Fruit fly (Drosophila melanogaster) ovary, adult (tissue): ENCODE data around the gene Glut1.

Source experiments
- CG17801 ChIP-seq: fragments of 200-800 bp; optimal IDR thresholded peaks from 2 replicates; lab custom pipeline; 2019; ENCODE audit warnings: missing biosample characterization, mild to moderate bottlenecking, missing genetic modification characterization, moderate library complexity; ENCODE audit not compliant: partially characterized antibody

Glut1 gene

DNA sequence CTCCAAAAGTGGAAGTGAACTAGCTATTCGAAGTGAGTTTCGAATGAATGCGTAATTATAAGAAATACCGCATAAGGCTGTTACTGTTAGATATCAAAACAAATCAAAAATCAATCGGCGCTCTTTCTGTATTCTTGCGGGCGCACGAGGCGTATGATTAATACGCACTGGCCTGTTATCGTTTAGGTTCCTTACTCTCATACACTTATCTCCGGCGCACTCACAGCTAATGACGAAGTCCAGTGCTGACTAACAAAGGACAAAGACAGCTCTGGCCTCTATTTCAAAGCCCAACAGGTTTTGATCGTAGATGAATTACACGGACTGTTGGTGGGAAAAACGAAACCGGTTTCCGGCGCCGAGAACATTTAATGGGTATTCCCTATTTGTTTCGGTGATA, 92.0 kb downstream of the Glut1 start:
- TF ChIP-seq CG17801 (GFP tag; lab: Kevin White, UChicago), result no peak

DNA sequence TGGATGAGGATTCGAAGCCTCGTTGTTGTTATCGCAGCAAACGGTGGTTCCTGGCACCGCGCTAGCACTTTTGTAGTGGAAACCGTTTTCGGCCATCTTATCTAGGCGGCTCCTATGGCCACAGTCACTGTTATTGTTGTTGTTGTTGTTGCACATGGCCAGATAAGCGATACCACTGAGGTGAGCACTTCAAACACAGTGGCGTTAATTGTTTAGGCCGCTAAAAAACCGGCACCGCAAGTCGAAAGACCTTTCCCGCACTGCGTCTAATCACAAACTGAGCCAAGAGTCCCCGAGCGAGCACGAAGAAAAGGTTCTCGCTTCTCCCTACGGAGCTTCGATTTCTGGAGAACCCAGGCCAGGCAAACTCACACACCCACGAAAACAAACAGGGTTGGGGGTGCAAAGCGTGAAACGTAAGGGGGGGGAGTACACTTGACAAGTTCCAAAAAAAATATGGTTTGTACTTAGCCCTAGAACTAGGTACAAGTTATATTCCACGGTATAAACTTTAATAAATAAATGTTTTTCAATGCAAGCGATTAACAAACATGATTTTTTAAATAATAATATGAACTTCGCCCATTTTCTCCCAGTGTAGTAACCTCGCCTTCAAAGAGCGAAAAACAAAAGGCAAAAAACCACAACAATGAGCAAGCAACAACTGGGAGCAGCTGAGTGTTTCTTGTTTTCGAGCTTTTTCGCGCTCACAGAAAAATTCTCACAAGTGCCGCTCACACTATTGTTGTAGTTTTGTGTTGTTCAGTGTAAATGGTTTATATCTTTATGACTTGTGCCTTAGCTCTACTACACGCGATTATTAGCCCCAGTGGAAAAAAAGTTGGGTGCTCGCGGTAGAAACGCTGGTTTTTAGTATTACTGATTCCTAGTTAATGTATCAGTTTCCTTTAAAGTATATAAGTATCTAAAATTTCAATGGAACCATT, 93.9 kb downstream of the Glut1 start:
- no peak for TF ChIP-seq CG17801 (GFP tag; lab: Kevin White, UChicago)

DNA sequence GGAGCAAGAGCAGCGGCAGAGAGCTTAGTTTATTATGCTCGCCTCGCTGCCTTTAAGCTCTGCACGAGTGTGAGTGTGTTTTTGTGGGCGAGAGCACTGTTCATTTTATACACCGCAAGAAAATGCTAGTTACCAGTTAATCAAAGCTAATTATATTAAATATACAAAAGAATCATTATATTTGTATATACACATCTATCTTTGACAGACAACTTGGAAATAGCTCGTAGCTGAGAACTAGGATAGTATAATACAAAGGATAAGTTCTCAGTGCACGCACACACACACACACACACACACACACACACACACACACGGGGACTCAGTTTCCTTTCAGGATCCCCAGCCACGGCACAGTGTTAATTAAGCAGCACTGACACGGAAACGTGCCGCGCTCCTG, 97.1 kb downstream of the Glut1 start:
- TF ChIP-seq CG17801 (GFP tag; lab: Kevin White, UChicago), result no peak

DNA sequence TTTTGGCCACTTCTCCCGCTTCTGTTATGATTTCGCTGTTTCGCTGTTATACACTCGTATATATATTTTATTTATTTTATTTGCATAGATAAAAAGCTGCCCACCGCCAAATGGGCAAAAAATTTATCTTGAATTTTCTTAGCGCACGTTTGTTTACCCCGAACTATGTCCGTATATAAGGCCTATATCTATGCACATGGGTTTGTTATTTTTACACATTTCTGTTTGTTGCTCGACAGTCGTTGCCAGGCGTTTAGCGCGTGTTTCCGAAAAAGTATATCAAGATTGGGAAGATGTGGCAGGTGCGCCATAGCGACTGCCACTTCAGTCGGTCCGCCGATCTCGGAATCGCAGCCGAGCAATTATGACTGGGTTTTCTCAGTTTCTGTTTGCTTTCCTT, 106.0 kb downstream of the Glut1 start:
- TF ChIP-seq CG17801 (GFP tag; lab: Kevin White, UChicago), result no peak

DNA sequence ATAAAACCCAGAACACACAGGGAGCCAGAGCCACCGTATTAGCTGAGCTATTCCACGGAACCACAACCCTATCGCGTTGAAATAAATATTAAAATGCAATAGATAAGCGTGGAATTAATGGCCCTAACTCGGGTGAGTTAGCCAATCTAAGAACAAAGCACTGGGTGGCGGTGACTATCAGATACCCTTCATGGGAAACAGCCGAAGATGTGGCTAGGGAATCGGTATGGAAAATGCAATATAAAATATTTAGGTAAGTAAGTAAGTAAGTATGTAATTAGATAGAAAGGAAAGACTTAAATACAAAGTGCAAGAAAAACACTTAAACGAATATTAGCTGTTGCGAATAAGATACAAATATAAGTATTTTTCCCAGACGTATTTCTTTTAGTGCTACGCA, 107.8 kb downstream of the Glut1 start:
- no peak for TF ChIP-seq CG17801 (GFP tag; lab: Kevin White, UChicago)

DNA sequence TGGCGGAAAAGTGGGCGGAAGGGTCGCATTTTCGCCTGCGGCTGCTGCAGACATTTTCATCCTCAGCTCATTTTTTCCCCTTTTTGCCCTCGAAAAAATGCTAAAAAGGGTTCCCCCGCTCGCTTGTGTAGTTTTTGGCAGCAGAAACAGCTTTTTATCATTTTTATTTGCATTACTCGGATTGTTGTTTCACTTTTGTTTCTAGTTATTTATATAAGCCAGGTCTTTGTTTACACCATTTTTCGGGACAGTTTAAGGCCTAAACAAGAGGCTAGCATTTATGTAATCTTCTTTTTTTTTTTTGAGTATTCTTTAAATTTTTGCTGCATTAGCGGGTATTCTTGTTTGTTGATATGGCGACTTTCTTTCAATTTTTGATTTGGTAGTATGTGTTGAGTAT, 108.3 kb downstream of the Glut1 start:
- no peak for TF ChIP-seq CG17801 (GFP tag; lab: Kevin White, UChicago)

DNA sequence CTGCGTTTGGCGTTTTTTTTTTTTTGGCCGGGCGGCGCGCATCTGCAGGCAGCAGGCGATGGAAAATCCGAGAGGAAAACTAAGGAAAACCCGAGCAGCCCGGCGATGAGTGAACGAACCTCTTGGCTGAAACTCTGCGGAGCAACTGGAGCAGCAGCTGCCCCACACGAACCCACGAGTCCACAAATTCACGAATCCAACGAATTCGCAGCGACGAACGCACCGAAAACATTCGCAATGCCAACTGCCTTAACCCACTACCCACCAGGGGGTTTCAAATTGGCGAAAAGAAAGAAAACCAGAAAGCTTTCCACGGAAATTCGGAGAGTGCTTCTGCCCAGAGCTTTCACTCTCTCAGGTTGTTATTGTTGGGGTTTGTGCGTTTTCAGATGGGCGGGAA, 108.9 kb downstream of the Glut1 start:
- TF ChIP-seq CG17801 (GFP tag; lab: Kevin White, UChicago), result no peak

DNA sequence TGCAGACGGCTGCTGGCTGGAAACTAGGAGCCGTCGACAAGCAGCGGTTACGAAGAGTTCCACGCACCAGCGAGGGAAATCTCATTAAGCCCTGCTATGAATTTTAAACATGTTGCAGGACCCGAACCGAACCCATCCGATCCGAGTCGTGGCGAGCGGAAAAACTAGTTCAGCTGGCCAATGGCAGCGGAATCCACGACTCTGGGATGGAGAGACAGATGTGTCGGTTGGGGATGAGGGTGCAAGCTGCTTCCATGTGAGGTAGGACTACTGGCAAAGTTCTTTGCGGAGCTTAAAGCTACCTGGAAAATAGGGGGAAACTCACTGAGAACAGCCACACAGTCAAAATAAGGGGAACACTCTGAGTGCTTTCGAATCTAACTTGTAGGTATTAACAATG, 109.9 kb downstream of the Glut1 start:
- no peak for TF ChIP-seq CG17801 (GFP tag; lab: Kevin White, UChicago)

DNA sequence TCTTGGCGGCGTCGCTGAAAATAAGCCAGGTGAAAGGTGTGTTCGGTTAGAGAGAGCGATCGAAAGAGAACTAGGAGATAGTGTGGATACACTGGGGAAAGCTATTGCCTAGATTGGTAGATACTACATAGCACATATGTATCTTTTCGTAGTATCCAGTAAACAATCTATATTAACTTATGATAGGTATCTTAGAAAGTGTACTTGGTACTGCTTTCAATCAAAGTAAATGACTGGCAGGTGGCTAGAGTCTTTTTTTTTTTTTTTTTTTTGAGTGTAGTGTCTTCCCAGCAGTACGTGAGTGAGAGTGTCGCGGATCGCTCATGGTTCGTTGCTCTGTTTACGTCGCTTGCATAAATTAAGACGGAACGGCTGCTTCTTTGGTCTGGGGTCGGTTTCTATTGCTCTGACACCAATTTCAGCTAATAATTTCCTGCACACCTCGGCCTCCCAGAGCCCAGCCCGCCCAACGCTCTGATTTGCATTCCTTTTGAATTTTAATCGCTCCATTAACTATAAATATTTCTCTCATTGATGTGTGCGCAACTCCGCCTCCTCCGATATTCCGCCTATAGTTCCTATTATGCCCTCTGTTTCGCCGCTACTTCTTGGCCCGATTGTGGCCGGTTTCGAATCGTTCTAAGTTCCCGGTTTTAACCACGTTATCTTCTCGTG, 115.9 kb downstream of the Glut1 start:
- no peak for TF ChIP-seq CG17801 (GFP tag; lab: Kevin White, UChicago)

DNA sequence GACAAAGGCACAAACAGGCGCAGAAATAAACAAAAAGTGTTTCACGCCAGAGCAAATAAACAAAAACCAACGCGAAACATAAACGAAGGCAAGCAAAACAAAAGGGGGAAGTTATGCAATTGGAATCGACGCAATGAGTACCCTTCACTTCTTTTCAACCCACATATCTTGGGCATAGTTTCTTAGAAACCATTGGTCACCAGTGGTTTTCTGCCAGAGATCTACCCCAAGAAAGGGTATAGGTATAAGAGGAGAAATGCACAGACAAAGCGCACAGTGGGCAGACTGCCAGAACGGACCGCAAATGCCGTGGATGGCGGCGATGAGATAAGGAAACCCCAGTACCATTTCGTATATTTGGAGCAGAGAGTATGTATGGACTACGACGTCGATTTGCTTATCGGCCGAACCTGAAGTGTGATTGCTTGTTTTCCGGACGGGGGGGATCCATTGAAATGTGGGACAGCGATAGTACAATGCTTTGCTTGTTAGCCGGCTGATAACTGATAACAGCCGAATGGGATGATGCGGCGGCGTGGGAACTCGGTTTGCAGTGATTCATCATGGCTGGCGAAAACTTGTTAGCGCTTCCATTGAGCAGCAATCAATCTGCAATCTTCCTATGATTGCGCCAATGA, 117.2 kb downstream of the Glut1 start:
- TF ChIP-seq CG17801 (GFP tag; lab: Kevin White, UChicago), result no peak

DNA sequence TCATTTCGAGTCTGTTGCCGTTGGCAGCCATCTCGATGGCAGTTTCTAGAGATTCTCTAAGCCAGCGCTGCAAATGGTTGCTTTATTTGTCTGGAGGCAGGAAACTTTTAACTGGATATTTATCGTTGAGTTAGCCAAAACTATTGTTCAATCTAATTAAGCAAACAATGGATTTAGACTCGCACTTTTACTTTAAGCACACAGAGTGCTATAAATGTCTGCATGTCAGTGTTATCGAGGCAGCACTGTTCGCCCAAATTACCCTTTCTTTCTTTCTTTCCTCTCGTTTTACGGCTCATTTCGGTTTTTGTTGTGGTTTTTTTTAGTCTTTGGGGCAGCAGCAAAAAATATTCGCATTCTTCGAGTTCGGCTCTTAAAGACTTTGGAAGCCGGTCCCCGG, 117.8 kb downstream of the Glut1 start:
- no peak for TF ChIP-seq CG17801 (GFP tag; lab: Kevin White, UChicago)

DNA sequence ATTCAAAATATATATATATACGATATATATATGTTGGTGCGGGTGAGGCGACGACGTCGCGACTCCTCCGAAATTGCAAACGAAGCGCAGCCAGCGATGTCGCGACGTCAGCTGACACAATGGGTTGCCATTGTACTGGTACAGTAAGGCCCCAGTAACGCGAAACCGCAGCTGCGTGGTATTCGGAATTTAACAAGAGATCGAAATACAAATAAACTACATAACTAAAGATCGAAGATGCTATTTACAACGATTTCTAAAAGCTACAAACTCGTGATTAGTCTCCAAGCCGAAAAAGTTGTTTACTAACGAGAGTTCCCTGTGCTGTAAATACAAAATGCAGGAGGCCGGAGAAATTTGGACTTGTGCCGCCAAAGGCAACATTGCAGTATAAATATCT, 118.7 kb downstream of the Glut1 start:
- TF ChIP-seq CG17801 (GFP tag; lab: Kevin White, UChicago), result peak; percentile 86

DNA sequence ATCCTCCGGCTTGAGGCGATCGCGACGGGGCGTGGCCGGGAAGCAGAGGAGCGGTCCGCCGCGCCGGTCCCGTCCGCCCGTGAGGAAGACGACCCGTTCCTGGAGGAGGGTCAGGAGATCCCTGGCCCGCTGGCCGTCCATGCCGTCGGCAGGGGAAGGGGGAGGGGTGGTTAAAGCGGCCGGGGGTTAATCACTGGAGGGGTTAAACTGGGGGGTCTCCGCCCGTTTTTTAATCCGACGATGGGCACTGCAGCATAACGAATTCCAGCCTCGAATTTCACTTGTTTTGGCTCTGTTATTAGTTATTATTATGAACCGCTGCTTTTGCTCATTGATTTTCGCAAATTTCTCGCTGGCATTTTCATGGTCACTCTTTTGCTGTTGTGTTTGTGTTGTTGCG, 119.8 kb downstream of the Glut1 start:
- no peak for TF ChIP-seq CG17801 (GFP tag; lab: Kevin White, UChicago)

DNA sequence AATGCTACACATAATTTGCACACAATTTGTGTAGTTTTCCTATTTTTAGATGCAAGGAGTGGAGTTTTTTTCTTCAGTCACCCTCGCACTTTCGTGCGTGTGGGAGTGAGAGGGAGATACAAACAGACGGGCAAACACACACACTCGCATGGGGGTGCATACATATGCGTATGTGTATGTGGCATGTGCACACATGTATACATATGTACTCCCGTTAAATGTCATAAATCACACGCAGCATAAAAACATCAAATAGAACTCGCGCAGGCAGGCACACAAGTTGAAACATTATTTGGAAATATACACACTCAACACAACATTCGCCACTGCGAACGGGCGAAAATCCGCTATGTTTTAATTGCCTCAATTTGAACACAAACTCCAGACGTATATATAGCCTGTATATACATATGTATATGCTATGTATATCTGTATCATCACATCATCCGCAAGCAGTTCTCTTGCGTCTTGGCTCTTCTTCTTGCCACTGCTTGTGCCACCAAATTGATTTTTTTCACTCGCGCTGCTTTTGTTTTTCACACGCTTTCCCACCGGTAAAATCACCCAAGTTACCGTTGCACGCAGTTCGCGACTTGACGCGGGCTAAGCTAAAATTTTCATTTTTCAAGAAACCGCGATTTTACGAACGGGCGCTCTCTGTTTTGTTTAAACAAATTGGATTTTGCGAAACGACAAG, 120.5 kb downstream of the Glut1 start, which contains the start of the genes CG9205 and trio:
CG9205 (plus strand) TSS at position 508 of the 697 bp plus-strand sequence.
trio (minus strand) TSS at position 686 of the 697 bp plus-strand sequence.
- TF ChIP-seq CG17801 (GFP tag; lab: Kevin White, UChicago), result no peak

DNA sequence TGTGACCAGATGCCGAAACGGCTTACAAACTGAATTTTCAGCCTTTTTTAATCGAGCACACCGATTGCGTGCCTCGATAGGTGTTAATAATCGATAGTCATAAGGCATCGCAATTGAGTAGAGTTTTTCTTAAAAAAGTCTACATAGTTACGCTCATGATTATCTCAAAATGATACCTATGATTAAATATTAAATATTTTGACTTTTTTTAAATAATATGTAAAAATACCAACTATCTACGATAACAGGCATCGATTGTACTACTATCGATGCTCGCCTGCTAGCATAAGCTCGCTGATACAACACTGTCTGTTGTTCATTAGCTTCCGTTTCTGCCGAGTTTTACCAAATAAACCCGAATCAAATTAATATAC, 121.0 kb downstream of the Glut1 start:
- peak; percentile 20 for TF ChIP-seq CG17801 (GFP tag; lab: Kevin White, UChicago)
